Worm (Caenorhabditis elegans) whole organism, L2 larva: Measurements from ENCODE around the gene ZK250.13.

Experiments
- C34F6.9 ChIP-seq: fragments of 150-350 bp; optimal IDR thresholded peaks from 2 replicates; lab custom pipeline; 2014; ENCODE audit warnings: missing biosample characterization, missing genetic modification characterization
- F13H6.1 ChIP-seq: sonication (generic microtip); optimal IDR thresholded peaks from 2 replicates; lab custom pipeline; 2016; ENCODE audit warnings: missing genetic modification characterization, missing compliant biosample characterization
- R02D3.7 ChIP-seq: fragments of 150-350 bp; optimal IDR thresholded peaks from 2 replicates; lab custom pipeline; 2014; ENCODE audit warnings: missing biosample characterization, missing genetic modification characterization
- Y55F3AM.14 ChIP-seq: fragments of 200-800 bp; sonication (Bioruptor generic); optimal IDR thresholded peaks from 2 replicates; lab custom pipeline; 2018; ENCODE audit warnings: mild to moderate bottlenecking, missing genetic modification characterization, missing compliant biosample characterization
- ZK546.5 ChIP-seq: sonication (generic microtip); optimal IDR thresholded peaks from 2 replicates; lab custom pipeline; 2017; ENCODE audit warnings: missing biosample characterization, missing genetic modification characterization
- alr-1 ChIP-seq: fragments of 150-350 bp; optimal IDR thresholded peaks from 2 replicates; lab custom pipeline; 2014; ENCODE audit warnings: missing biosample characterization, missing genetic modification characterization
- ceh-16 ChIP-seq: fragments of 150-350 bp; optimal IDR thresholded peaks from 2 replicates; lab custom pipeline; 2014; ENCODE audit warnings: missing biosample characterization, missing genetic modification characterization
- ceh-82 ChIP-seq: fragments of 150-350 bp; optimal IDR thresholded peaks from 2 replicates; lab custom pipeline; 2014; ENCODE audit warnings: missing biosample characterization, missing genetic modification characterization
- crh-2 ChIP-seq: sonication (generic microtip); optimal IDR thresholded peaks from 2 replicates; lab custom pipeline; 2017; ENCODE audit warnings: missing biosample characterization, missing genetic modification characterization
- dmd-4 ChIP-seq: sonication (generic microtip); optimal IDR thresholded peaks from 2 replicates; lab custom pipeline; 2017; ENCODE audit warnings: missing biosample characterization, missing genetic modification characterization
- egl-27 ChIP-seq: sonication (generic microtip); optimal IDR thresholded peaks from 3 replicates; lab custom pipeline; 2017; ENCODE audit warnings: missing biosample characterization, missing genetic modification reagents, missing genetic modification characterization
- elt-1 ChIP-seq: fragments of 150-350 bp; optimal IDR thresholded peaks from 2 replicates; lab custom pipeline; 2014; ENCODE audit warnings: missing biosample characterization, missing genetic modification characterization
- elt-3 ChIP-seq: sonication (generic microtip); optimal IDR thresholded peaks from 2 replicates; lab custom pipeline; 2017; ENCODE audit warnings: missing biosample characterization, missing genetic modification characterization
- fos-1 ChIP-seq: fragments of 150-350 bp; optimal IDR thresholded peaks from 2 replicates; lab custom pipeline; 2014; ENCODE audit warnings: missing biosample characterization, missing genetic modification characterization
- gmeb-1 ChIP-seq: fragments of 150-350 bp; optimal IDR thresholded peaks from 2 replicates; lab custom pipeline; 2014; ENCODE audit warnings: missing biosample characterization, missing genetic modification characterization
- lin-13 ChIP-seq: fragments of 150-350 bp; optimal IDR thresholded peaks from 2 replicates; lab custom pipeline; 2014; ENCODE audit warnings: missing biosample characterization, missing genetic modification reagents, missing genetic modification characterization
- mab-5 ChIP-seq: fragments of 150-350 bp; optimal IDR thresholded peaks from 2 replicates; lab custom pipeline; 2014; ENCODE audit warnings: missing biosample characterization, missing genetic modification characterization
- mbf-1 ChIP-seq: sonication (generic microtip); optimal IDR thresholded peaks from 2 replicates; lab custom pipeline; 2017; ENCODE audit warnings: missing biosample characterization, missing genetic modification characterization
- nhr-11 ChIP-seq: fragments of 150-350 bp; optimal IDR thresholded peaks from 2 replicates; lab custom pipeline; 2014; ENCODE audit warnings: missing biosample characterization, missing genetic modification characterization
- nhr-12 ChIP-seq: fragments of 150-350 bp; optimal IDR thresholded peaks from 2 replicates; lab custom pipeline; 2014; ENCODE audit warnings: missing biosample characterization, missing genetic modification characterization
- nhr-129 ChIP-seq: fragments of 150-350 bp; optimal IDR thresholded peaks from 2 replicates; lab custom pipeline; 2014; ENCODE audit warnings: missing biosample characterization, missing genetic modification characterization
- nhr-23 ChIP-seq: fragments of 150-350 bp; optimal IDR thresholded peaks from 2 replicates; lab custom pipeline; 2014; ENCODE audit warnings: missing biosample characterization, missing genetic modification reagents, missing genetic modification characterization
- nhr-237 ChIP-seq: fragments of 150-350 bp; optimal IDR thresholded peaks from 2 replicates; lab custom pipeline; 2014; ENCODE audit warnings: missing biosample characterization, missing genetic modification characterization
- nhr-25 ChIP-seq: fragments of 150-350 bp; sonication (generic microtip); optimal IDR thresholded peaks from 3 replicates; lab custom pipeline; 2014; ENCODE audit warnings: missing biosample characterization, missing genetic modification characterization
- nhr-6 ChIP-seq: fragments of 150-350 bp; optimal IDR thresholded peaks from 2 replicates; lab custom pipeline; 2014; ENCODE audit warnings: missing biosample characterization, missing genetic modification characterization
- nhr-77 ChIP-seq: fragments of 150-350 bp; optimal IDR thresholded peaks from 2 replicates; lab custom pipeline; 2014; ENCODE audit warnings: missing biosample characterization, missing genetic modification characterization
- sem-4 ChIP-seq: fragments of 150-350 bp; optimal IDR thresholded peaks from 2 replicates; lab custom pipeline; 2014; ENCODE audit warnings: missing biosample characterization, missing genetic modification reagents, missing genetic modification characterization
- skn-1 ChIP-seq: sonication (generic microtip); optimal IDR thresholded peaks from 2 replicates; lab custom pipeline; 2017; ENCODE audit warnings: missing biosample characterization, missing genetic modification characterization
- sma-9 ChIP-seq, 2 experiments: fragments of 150-350 bp in 1 of 2; sonication (generic microtip) in 1 of 2; optimal IDR thresholded peaks; 2 replicates each; lab custom pipeline; 2014 to 2016; ENCODE audit warnings: missing genetic modification characterization in 2 of 2, mild to moderate bottlenecking in 1 of 2, missing biosample characterization in 1 of 2, missing compliant biosample characterization in 1 of 2, missing genetic modification reagents in 1 of 2, moderate library complexity in 1 of 2
- unc-55 ChIP-seq: fragments of 150-350 bp; sonication (generic microtip); optimal IDR thresholded peaks from 3 replicates; lab custom pipeline; 2014; ENCODE audit warnings: missing biosample characterization, missing genetic modification reagents, missing genetic modification characterization
- zag-1 ChIP-seq: fragments of 150-350 bp; optimal IDR thresholded peaks from 2 replicates; lab custom pipeline; 2014; ENCODE audit warnings: missing biosample characterization, missing genetic modification characterization
- ztf-1 ChIP-seq: fragments of 200-800 bp; sonication (Bioruptor generic); conservative IDR thresholded peaks from 2 replicates; pipeline ENCODE4 v1.3.6; 2022; ENCODE audit warnings: missing genetic modification characterization, missing compliant biosample characterization
- ztf-11 ChIP-seq: sonication (generic microtip); optimal IDR thresholded peaks from 2 replicates; lab custom pipeline; 2017; ENCODE audit warnings: missing biosample characterization, missing genetic modification characterization
- ztf-4 ChIP-seq: fragments of 150-350 bp; optimal IDR thresholded peaks from 2 replicates; lab custom pipeline; 2014; ENCODE audit warnings: missing biosample characterization, missing genetic modification characterization

Gene ZK250.13

DNA sequence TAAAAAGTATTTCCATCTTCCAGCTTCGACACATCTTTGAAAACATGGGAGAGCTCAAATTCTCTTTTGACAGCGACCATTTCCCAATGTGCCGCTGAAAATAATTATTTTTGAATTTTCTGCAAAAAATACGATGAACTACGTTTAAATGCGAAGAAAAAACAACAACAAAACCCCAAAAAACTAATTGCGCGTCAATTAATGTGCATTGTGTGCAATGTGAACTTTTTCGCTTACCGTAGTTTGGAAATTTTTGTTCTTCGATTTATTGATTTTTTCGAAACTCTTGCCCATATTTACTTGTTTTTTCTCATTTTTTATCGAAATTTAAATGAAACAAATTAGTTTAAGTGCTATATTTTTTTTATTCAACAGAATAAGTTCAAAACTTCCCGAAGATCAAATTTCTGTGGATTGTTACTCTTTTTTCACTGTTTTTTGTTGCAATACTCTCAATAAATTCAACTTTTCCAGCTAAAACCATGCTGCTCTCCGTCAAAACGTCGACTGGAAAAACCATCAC, 16.8 kb downstream of the ZK250.13 start, which contains the start of the genes bath-2 and F52C6.4:
bath-2 (minus strand) TSS at position 101 of the 523 bp plus-strand sequence.
F52C6.4 (plus strand) TSS at position 473 of the 523 bp plus-strand sequence.
- TF ChIP-seq Y55F3AM.14 (GFP tag; lab: Kevin White, UChicago) (no peak), ztf-1 (no peak), ztf-4 (no peak), nhr-23 (tag; lab: Kevin White, UChicago) (no peak), sem-4 (tag; lab: Kevin White, UChicago) (no peak), skn-1 (tag; lab: Kevin White, UChicago) (no peak), F13H6.1 (tag; lab: Kevin White, UChicago) (no peak), mab-5 (no peak), fos-1 (tag; lab: Kevin White, UChicago) (no peak), R02D3.7 (tag; lab: Kevin White, UChicago) (no peak), ceh-16 (tag; lab: Kevin White, UChicago) (no peak), ZK546.5 (no peak), nhr-11 (tag; lab: Kevin White, UChicago) (no peak), nhr-12 (no peak), zag-1 (no peak), gmeb-1 (no peak)

DNA sequence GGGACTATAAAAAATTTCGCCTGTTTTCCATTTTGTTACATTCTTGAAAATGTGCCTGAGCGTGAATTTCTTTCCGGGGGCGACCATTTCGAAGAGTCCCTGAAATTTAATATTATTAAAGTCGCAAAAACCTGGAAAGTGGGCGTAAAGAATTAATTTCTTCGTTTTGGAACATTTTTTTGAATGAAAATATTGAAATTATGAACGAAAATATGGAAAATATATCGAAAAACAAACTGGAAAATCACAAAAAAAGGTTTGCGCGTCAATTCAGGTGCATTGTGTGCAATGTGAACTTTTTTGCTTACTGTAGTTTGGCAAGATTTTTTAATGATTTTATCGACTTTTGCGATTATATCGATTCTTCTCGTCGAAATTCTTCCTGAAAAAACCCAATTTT, 18.5 kb downstream of the ZK250.13 start, which contains the start of gene bath-7:
bath-7 (minus strand) TSS at position 101 of the 400 bp plus-strand sequence.
- TF ChIP-seq nhr-129 (tag; lab: Kevin White, UChicago) (no peak), nhr-25 (tag; lab: Kevin White, UChicago) (no peak), elt-3 (tag; lab: Kevin White, UChicago) (no peak), lin-13 (GFP tag; lab: Kevin White, UChicago) (no peak), nhr-23 (tag; lab: Kevin White, UChicago) (no peak), ztf-11 (tag; lab: Kevin White, UChicago) (no peak), ceh-82 (tag; lab: Kevin White, UChicago) (no peak), elt-1 (tag; lab: Kevin White, UChicago) (no peak), alr-1 (no peak), R02D3.7 (tag; lab: Kevin White, UChicago) (no peak), fos-1 (tag; lab: Kevin White, UChicago) (no peak), nhr-237 (no peak), mab-5 (no peak), dmd-4 (tag; lab: Kevin White, UChicago) (no peak), nhr-77 (tag; lab: Kevin White, UChicago) (no peak), mbf-1 (tag; lab: Kevin White, UChicago) (no peak)

DNA sequence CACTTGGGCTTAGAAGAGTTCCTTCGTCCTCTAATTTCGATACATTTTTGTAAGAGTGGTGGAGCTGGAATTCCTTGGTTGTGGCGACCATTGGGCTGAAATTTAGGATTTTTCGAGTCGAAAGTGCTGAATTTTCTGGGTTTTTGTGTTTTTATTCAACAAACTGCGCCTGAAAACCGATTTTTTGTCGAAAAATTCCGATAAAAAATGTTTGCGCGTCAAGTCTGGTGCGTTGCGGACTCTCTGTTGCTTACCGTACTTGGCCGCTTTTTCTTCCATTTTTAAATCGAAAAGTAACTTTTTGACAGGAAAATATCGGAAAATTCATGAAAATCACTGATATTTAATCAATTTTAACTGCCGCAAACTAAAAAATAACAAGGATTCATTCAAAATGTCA, 21.7 kb downstream of the ZK250.13 start, which contains the start of gene bath-4:
bath-4 (minus strand) TSS at position 101 of the 400 bp plus-strand sequence.
- TF ChIP-seq egl-27 (tag; lab: Kevin White, UChicago), result no peak
- no peak for TF ChIP-seq elt-1 (tag; lab: Kevin White, UChicago)
- no peak for TF ChIP-seq elt-3 (tag; lab: Kevin White, UChicago)
- no peak for TF ChIP-seq crh-2
- no peak for TF ChIP-seq nhr-23 (tag; lab: Kevin White, UChicago)
- TF ChIP-seq nhr-25 (tag; lab: Kevin White, UChicago), result no peak
- TF ChIP-seq F13H6.1 (tag; lab: Kevin White, UChicago), result no peak

DNA sequence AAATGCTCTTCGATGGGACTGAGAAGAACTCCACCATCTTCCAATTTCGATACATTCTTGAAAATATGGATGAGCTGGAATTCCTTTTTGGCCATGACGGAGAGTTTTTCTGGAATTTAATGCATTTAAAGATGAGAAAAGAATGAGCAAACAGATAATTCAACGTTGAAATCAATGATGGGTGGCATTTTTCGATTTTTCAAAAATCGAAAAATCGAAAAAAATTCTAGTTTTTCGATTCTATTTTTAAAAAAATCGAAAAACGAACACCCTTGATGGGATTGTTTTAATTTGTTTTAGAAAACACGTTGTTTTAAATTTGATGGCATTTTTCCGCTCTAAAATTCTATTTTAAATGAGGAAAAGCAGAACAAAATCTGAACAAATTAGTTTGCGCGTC, 26.8 kb downstream of the ZK250.13 start, which contains the start of gene math-31:
math-31 (minus strand) TSS at position 101 of the 400 bp plus-strand sequence.
- no peak for TF ChIP-seq nhr-6 (tag; lab: Kevin White, UChicago)
- no peak for TF ChIP-seq C34F6.9 (tag; lab: Kevin White, UChicago)

DNA sequence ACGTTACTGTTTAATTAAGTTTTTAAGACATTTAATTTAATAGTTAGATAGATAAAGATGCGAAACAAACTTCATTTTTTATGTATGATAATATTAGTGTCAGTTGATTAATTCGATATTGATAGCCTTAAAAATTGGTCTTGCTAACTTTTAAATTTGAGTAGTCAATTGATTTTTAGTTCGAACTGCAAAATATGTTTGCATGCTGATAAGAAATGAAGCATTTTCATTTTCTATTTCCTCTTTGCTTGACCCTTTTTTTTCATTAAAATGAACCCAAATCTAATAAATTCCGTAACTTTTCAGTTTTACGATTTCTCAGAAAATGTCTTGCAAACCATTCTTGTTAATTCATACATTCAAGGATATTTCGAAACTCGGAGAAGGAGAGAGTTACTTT, 34.4 kb downstream of the ZK250.13 start, which contains the start of gene math-22:
math-22 (plus strand) TSS at position 301 of the 400 bp plus-strand sequence.
- TF ChIP-seq Y55F3AM.14 (GFP tag; lab: Kevin White, UChicago), result no peak
- no peak for TF ChIP-seq unc-55 (GFP tag; lab: Kevin White, UChicago)
- TF ChIP-seq sma-9 (GFP tag; optimal IDR thresholded peaks at IDR 0.05; lab: Kevin White, UChicago), result no peak
- no peak for TF ChIP-seq sma-9 (tag; optimal IDR thresholded peaks at IDR 0.05; lab: Kevin White, UChicago)
- no peak for TF ChIP-seq nhr-6 (tag; lab: Kevin White, UChicago)
- TF ChIP-seq fos-1 (tag; lab: Kevin White, UChicago), result peak; percentile 23
